Worm (Caenorhabditis elegans) whole organism, L3 larva: ENCODE measurements around the gene sptl-1.

Source experiments
- ama-1 ChIP-seq: fragments of 150-350 bp; optimal IDR thresholded peaks from 2 replicates; lab custom pipeline; 2018
- daf-12 ChIP-seq: fragments of 150-350 bp; optimal IDR thresholded peaks from 2 replicates; lab custom pipeline; 2014; ENCODE audit warnings: missing biosample characterization, missing genetic modification reagents, missing genetic modification characterization
- egl-27 ChIP-seq: sonication (generic microtip); optimal IDR thresholded peaks from 4 replicates; lab custom pipeline; 2017; ENCODE audit warnings: missing biosample characterization, missing genetic modification reagents, missing genetic modification characterization
- egl-5 ChIP-seq: fragments of 150-350 bp; optimal IDR thresholded peaks from 2 replicates; lab custom pipeline; 2017; ENCODE audit warnings: missing biosample characterization, missing genetic modification reagents, missing genetic modification characterization, inconsistent platforms
- eor-1 ChIP-seq, 2 experiments: fragments of 150-350 bp; optimal IDR thresholded peaks; 2 replicates each; lab custom pipeline; 2014 to 2018; ENCODE audit warnings: missing biosample characterization in 2 of 2, missing genetic modification characterization in 2 of 2
- jun-1 ChIP-seq: fragments of 150-350 bp; optimal IDR thresholded peaks from 2 replicates; lab custom pipeline; 2014; ENCODE audit warnings: missing biosample characterization, missing genetic modification reagents, missing genetic modification characterization
- lin-39 ChIP-seq: fragments of 150-350 bp; optimal IDR thresholded peaks from 2 replicates; lab custom pipeline; 2018; ENCODE audit warnings: missing biosample characterization, missing genetic modification reagents, missing genetic modification characterization
- nhr-28 ChIP-seq: fragments of 150-350 bp; optimal IDR thresholded peaks from 2 replicates; lab custom pipeline; 2014; ENCODE audit warnings: missing biosample characterization, missing genetic modification characterization
- nhr-77 ChIP-seq: fragments of 150-350 bp; optimal IDR thresholded peaks from 2 replicates; lab custom pipeline; 2014; ENCODE audit warnings: missing biosample characterization, missing genetic modification characterization
- snpc-4 ChIP-seq: fragments of 150-350 bp; optimal IDR thresholded peaks from 2 replicates; lab custom pipeline; 2014; ENCODE audit warnings: missing biosample characterization, missing genetic modification characterization
- unc-39 ChIP-seq: sonication (generic microtip); optimal IDR thresholded peaks from 4 replicates; lab custom pipeline; 2017; ENCODE audit warnings: missing biosample characterization, missing genetic modification characterization
- unc-62 ChIP-seq: fragments of 150-350 bp; sonication (generic microtip); optimal IDR thresholded peaks from 4 replicates; lab custom pipeline; 2014; ENCODE audit warnings: missing biosample characterization, missing genetic modification reagents, missing genetic modification characterization

DNA sequence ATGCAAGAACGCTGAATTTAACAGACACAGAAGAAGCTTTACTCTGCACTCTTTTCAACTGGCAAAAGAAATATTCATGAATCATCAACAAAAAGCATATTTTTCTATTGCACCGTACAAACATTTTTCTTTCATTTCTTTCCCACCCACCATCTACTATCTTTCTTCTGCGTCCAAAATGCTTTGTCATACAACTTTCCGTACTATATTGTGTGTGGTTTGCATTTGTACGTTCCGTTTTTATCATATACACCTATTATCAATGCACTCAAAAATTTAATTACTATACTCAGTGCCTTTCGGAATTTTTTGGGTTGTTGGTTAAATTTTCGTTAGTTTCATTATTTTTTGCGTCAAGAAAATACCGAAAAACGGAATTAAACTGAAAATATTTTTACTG lies 16.2 kb downstream of the sptl-1 start:
- TF ChIP-seq nhr-77 (tag; lab: Kevin White, UChicago) (no peak), jun-1 (tag; lab: Kevin White, UChicago) (no peak), snpc-4 (tag; lab: Kevin White, UChicago) (no peak), unc-39 (no peak), egl-27 (tag; lab: Kevin White, UChicago) (no peak), eor-1 (tag; optimal IDR thresholded peaks at IDR 0.05; lab: Kevin White, UChicago) (no peak), ama-1 (lab: Kevin White, UChicago) (no peak), daf-12 (tag; lab: Kevin White, UChicago) (no peak), egl-5 (no peak), lin-39 (tag; lab: Kevin White, UChicago) (no peak), unc-62 (no peak), nhr-28 (tag; lab: Kevin White, UChicago) (no peak)
